Worm (Caenorhabditis elegans): Measurements from ENCODE around the gene lips-9.

The lips-9 gene

ce11 chrII:12908779-12909178 is 26.4 kb downstream of the lips-9 start, which contains the start of gene ddn-2:
ddn-2 (plus strand) TSS chrII:12909079.
- no peak for TF ChIP-seq fos-1 (tag; optimal IDR thresholded peaks at IDR 0.05)
- TF ChIP-seq nhr-10 (tag; optimal IDR thresholded peaks at IDR 0.05) = no peak
- TF ChIP-seq lin-11 (tag; optimal IDR thresholded peaks at IDR 0.05) = no peak
- no peak for TF ChIP-seq nhr-12 (tag; optimal IDR thresholded peaks at IDR 0.05)
- TF ChIP-seq nhr-6 (tag; optimal IDR thresholded peaks at IDR 0.05) = no peak
- TF ChIP-seq peb-1 (tag; optimal IDR thresholded peaks at IDR 0.05) = no peak
- no peak for TF ChIP-seq nhr-129 (tag; optimal IDR thresholded peaks at IDR 0.05)
- no peak for TF ChIP-seq ZK546.5 (tag; optimal IDR thresholded peaks at IDR 0.05)
- TF ChIP-seq nhr-77 (tag; optimal IDR thresholded peaks at IDR 0.05) = no peak
- TF ChIP-seq lsy-2 (tag; optimal IDR thresholded peaks at IDR 0.05) = no peak
- no peak for TF ChIP-seq unc-55 (GFP tag; optimal IDR thresholded peaks at IDR 0.05)
- TF ChIP-seq F13H6.1 (tag; optimal IDR thresholded peaks at IDR 0.05) = no peak
- TF ChIP-seq C34F6.9 (tag; optimal IDR thresholded peaks at IDR 0.05) = no peak
- no peak for TF ChIP-seq ceh-82 (tag; optimal IDR thresholded peaks at IDR 0.05)

ce11 chrII:12907070-12907469 is 28.1 kb downstream of the lips-9 start, which contains the start of gene nspb-11:
nspb-11 (plus strand) TSS chrII:12907370.
- TF ChIP-seq fos-1 (tag; optimal IDR thresholded peaks at IDR 0.05) (no peak), skn-1 (tag; optimal IDR thresholded peaks at IDR 0.05) (no peak), ama-1 (optimal IDR thresholded peaks at IDR 0.05) (no peak), dmd-4 (tag; optimal IDR thresholded peaks at IDR 0.05) (no peak), lin-11 (tag; optimal IDR thresholded peaks at IDR 0.05) (no peak), crh-2 (tag; optimal IDR thresholded peaks at IDR 0.05) (no peak), lin-13 (GFP tag; optimal IDR thresholded peaks at IDR 0.05) (no peak), lsy-2 (tag; optimal IDR thresholded peaks at IDR 0.05) (no peak), nhr-12 (tag; optimal IDR thresholded peaks at IDR 0.05) (no peak), nhr-237 (tag; optimal IDR thresholded peaks at IDR 0.05) (no peak), ceh-82 (tag; optimal IDR thresholded peaks at IDR 0.05) (no peak), peb-1 (tag; optimal IDR thresholded peaks at IDR 0.05) (no peak), ZK546.5 (tag; optimal IDR thresholded peaks at IDR 0.05) (no peak), elt-3 (tag; optimal IDR thresholded peaks at IDR 0.05) (no peak), ztf-1 (GFP tag; conservative IDR thresholded peaks at IDR 0.05) (no peak), unc-62 (GFP tag; optimal IDR thresholded peaks at IDR 0.05) (no peak), gmeb-1 (tag; optimal IDR thresholded peaks at IDR 0.05) (no peak), mab-5 (tag; optimal IDR thresholded peaks at IDR 0.05) (no peak), mbf-1 (tag; optimal IDR thresholded peaks at IDR 0.05) (no peak), zag-1 (tag; optimal IDR thresholded peaks at IDR 0.05) (no peak)

- TF ChIP-seq R02D3.7 (tag; optimal IDR thresholded peaks at IDR 0.05) = no peak
- TF ChIP-seq lin-39 (tag; optimal IDR thresholded peaks at IDR 0.05) = no peak
- TF ChIP-seq elt-1 (tag; optimal IDR thresholded peaks at IDR 0.05) = no peak
- peak; percentile 91 for TF ChIP-seq fos-1 (tag; optimal IDR thresholded peaks at IDR 0.05)
- TF ChIP-seq elt-3 (tag; optimal IDR thresholded peaks at IDR 0.05) = no peak
Measured at ce11 chrII:12904174-12904573, 31.0 kb downstream of the lips-9 start, which contains the start of gene clec-66. clec-66 (plus strand) TSS chrII:12904398.

- TF ChIP-seq Y55F3AM.14 (GFP tag; optimal IDR thresholded peaks at IDR 0.05) (no peak), fos-1 (tag; optimal IDR thresholded peaks at IDR 0.05) (peak; percentile 70)
Measured at ce11 chrII:12901025-12901424, 34.1 kb downstream of the lips-9 start, which contains the start of gene clec-65. clec-65 (plus strand) TSS chrII:12901325.

ce11 chrII:12897942-12898341 is 37.2 kb downstream of the lips-9 start, which contains the start of gene clec-64:
clec-64 (plus strand) TSS chrII:12898242.
- TF ChIP-seq fos-1 (tag; optimal IDR thresholded peaks at IDR 0.05) = peak; percentile 32
- no peak for TF ChIP-seq dmd-4 (tag; optimal IDR thresholded peaks at IDR 0.05)

ce11 chrII:12897361-12897760 is 37.8 kb downstream of the lips-9 start:
- TF ChIP-seq nhr-23 (tag; optimal IDR thresholded peaks at IDR 0.05) (no peak), sma-9 (GFP tag; optimal IDR thresholded peaks at IDR 0.05) (no peak), sma-9 (tag; optimal IDR thresholded peaks at IDR 0.05) (no peak), unc-55 (GFP tag; optimal IDR thresholded peaks at IDR 0.05) (no peak), Y55F3AM.14 (GFP tag; optimal IDR thresholded peaks at IDR 0.05) (no peak), nhr-10 (tag; optimal IDR thresholded peaks at IDR 0.05) (no peak), blmp-1 (tag; optimal IDR thresholded peaks at IDR 0.05; ENCODE audit: insufficient read depth) (no peak), nhr-6 (tag; optimal IDR thresholded peaks at IDR 0.05) (no peak), nhr-129 (tag; optimal IDR thresholded peaks at IDR 0.05) (no peak), egl-27 (tag; optimal IDR thresholded peaks at IDR 0.05) (no peak), ZK546.5 (tag; optimal IDR thresholded peaks at IDR 0.05) (no peak), mdl-1 (tag; optimal IDR thresholded peaks at IDR 0.05) (no peak), aly-2 (tag; optimal IDR thresholded peaks at IDR 0.05) (no peak), nhr-25 (tag; optimal IDR thresholded peaks at IDR 0.05) (no peak), ztf-4 (tag; optimal IDR thresholded peaks at IDR 0.05) (no peak)

All from whole organism, L2 larva.